Fruit fly (Drosophila melanogaster): ENCODE data around the gene CG14022.

CG14022 gene

dm6 chr2L:5332574-5332973 lies 3.9 kb upstream of the CG14022 start:
- TF ChIP-seq CG8478 (optimal IDR thresholded peaks at IDR 0.05) (no peak), CTCF (optimal IDR thresholded peaks at IDR 0.05) (no peak)

- TF ChIP-seq CTCF (optimal IDR thresholded peaks at IDR 0.05) = no peak
- no peak for TF ChIP-seq CG8478 (optimal IDR thresholded peaks at IDR 0.05)
Measured at dm6 chr2L:5329557-5329956, 878 bp upstream of the CG14022 start, which contains the start of gene TotM. TotM (plus strand) TSS chr2L:5329857.

- TF ChIP-seq CTCF (optimal IDR thresholded peaks at IDR 0.05) (no peak), CG8478 (optimal IDR thresholded peaks at IDR 0.05) (no peak)
Measured at dm6 chr2L:5327266-5327621, 1.4 kb downstream of the CG14022 start.

dm6 chr2L:5326414-5327265 lies 2.0 kb downstream of the CG14022 start, which contains the start of the genes Ncoa6 and cype:
Ncoa6 (minus strand) TSS chr2L:5326683.
cype (plus strand) TSS chr2L:5327227.
- TF ChIP-seq CG8478 (optimal IDR thresholded peaks at IDR 0.05) (no peak), CTCF (optimal IDR thresholded peaks at IDR 0.05) (no peak)

- TF ChIP-seq CTCF (optimal IDR thresholded peaks at IDR 0.05) (no peak), CG8478 (optimal IDR thresholded peaks at IDR 0.05) (no peak)
Measured at dm6 chr2L:5324958-5325850, 3.5 kb downstream of the CG14022 start.

DNA sequence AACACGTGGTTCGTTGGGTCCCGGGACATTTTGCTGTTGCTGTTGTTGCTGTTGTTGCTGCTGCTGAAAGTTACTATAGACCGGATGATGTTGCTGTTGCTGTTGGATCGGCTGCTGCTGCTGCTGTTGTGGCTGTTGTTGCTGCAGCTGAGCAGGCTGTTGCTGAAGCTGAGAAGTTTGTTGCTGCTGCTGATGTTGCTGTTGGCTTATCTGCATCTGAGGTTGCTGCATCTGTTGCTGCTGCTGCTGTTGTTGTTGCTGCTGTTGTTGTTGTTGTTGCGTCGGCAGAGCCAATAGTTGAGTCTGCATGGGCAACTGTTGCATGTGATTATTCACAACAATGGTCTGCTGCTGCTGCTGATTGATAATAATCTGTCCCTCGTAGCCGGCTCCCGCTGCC lies 7.7 kb downstream of the CG14022 start:
- TF ChIP-seq CG8478 (optimal IDR thresholded peaks at IDR 0.05) (no peak), CTCF (optimal IDR thresholded peaks at IDR 0.05) (no peak)

DNA sequence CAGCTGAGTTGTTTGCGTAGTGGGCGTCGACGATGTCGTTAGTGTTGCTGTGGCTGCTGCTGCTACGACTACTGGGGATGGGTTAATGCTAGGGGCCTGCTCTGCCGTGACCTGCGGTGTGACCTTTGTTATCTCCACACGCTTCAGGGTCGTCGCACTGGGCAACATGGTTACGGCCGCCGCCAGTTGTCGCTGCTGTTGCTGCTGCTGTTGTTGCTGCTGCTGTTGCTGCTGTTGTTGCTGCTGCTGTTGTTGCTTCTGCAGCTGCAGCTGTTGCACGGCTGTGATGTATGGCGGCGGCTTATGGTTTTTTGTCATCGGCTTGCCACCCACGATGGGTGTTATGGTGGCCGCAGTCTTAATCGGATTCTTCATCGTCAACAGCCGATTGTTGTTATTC lies 8.6 kb downstream of the CG14022 start:
- no peak for TF ChIP-seq CG8478 (optimal IDR thresholded peaks at IDR 0.05)
- no peak for TF ChIP-seq CTCF (optimal IDR thresholded peaks at IDR 0.05)

- TF ChIP-seq CG8478 (optimal IDR thresholded peaks at IDR 0.05) (no peak), CTCF (optimal IDR thresholded peaks at IDR 0.05) (no peak)
Measured at dm6 chr2L:5314630-5315159, 14.0 kb downstream of the CG14022 start, which contains the start of gene CG14024. CG14024 (minus strand) TSS chr2L:5314895.

- no peak for TF ChIP-seq CTCF (optimal IDR thresholded peaks at IDR 0.05)
- no peak for TF ChIP-seq CG8478 (optimal IDR thresholded peaks at IDR 0.05)
Measured at dm6 chr2L:5309369-5309768, 19.3 kb downstream of the CG14022 start.

dm6 chr2L:5306373-5306997 lies 22.2 kb downstream of the CG14022 start:
- peak in 1 of 2 experiments; percentile 29 for TF ChIP-seq CTCF (optimal IDR thresholded peaks at IDR 0.05)
- TF ChIP-seq CG8478 (optimal IDR thresholded peaks at IDR 0.05) = no peak

dm6 chr2L:5305240-5305875 lies 23.3 kb downstream of the CG14022 start:
- TF ChIP-seq CG8478 (optimal IDR thresholded peaks at IDR 0.05) (no peak), CTCF (optimal IDR thresholded peaks at IDR 0.05) (peak in 1 of 2 experiments; percentile 14)

DNA sequence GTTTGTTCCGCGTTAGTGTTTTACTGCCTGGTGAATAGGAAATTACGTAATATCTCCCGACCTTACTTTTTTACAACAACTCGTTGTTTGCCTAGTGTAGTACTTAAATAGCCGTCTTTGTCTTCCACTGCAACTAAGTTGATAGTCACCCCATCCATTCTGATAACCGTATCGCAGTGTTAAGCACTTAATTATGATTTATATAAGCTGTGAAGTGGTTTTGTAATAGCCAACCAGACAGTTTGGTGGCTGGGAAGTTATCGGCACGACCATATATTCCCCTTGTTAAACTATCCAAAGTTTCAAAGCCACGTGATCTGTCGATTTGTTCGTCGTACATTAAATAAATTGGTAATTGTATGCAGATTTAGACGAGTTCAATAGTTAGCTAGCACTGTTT lies 24.3 kb downstream of the CG14022 start:
- TF ChIP-seq CTCF (optimal IDR thresholded peaks at IDR 0.05) (no peak), CG8478 (optimal IDR thresholded peaks at IDR 0.05) (no peak)

dm6 chr2L:5303044-5303904 lies 25.4 kb downstream of the CG14022 start:
- no peak for TF ChIP-seq CG8478 (optimal IDR thresholded peaks at IDR 0.05)
- TF ChIP-seq CTCF (optimal IDR thresholded peaks at IDR 0.05) = no peak

DNA sequence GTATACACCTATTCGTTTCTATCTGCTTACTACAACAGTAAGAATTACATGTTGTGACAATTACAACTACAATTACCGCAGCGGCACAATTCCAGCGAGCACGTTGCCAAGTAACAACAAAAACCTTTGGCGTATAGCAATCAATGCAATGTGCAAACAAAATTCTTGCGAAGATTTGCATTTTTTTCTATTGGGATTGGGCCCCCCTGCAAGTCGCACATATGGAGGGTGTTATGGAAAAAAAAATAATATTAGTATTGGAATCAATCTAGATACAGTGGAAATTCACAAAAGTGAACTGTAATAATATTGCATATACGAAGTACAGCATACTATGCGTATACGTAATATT lies 26.0 kb downstream of the CG14022 start:
- TF ChIP-seq CG8478 (optimal IDR thresholded peaks at IDR 0.05) = no peak
- no peak for TF ChIP-seq CTCF (optimal IDR thresholded peaks at IDR 0.05)
